Fruit fly (Drosophila melanogaster) whole organism, wandering third instar larva: ENCODE data around the gene Eip63F-1.

Source experiments
- h ChIP-seq: fragments of 200-800 bp; sonication (Bioruptor generic); optimal IDR thresholded peaks from 3 replicates; lab custom pipeline; 2016; ENCODE audit warnings: missing biosample characterization, mild to moderate bottlenecking, missing genetic modification characterization
- usp ChIP-seq: fragments of >200 bp; optimal IDR thresholded peaks from 2 replicates; lab custom pipeline; 2017; ENCODE audit warnings: missing biosample characterization, missing genetic modification characterization

DNA sequence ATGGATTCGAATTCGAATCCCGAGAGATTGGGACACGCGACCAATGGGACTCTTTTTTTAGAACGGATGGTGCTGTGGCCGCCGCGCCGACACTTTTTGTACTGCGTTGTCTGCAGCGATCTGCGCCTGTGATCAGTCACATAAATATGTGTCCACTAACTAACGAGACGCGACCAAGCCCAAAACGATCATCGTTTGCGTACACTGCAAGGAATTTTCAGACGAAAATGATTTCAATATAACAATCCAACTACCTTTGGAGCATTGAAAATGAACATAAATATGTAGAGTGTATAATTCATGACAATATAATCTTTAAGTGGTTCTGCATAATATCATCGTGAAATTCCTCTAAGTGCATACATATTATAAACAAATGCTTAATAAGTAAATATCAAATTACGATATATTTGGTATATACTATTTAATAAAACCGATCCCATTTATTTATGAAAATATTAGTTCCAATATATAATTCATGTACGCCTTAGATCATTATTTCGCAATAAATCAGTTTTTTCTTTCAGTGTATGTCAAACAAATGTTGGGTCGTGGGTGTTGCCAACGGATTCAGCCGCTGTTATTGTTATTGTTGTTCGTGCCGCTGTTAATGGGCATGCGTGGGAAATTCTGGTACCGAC, at the start of gene Eip63F-1:
- TF ChIP-seq usp (no peak), h (GFP tag; lab: Kevin White, UChicago) (peak; percentile 12)
